Worm (Caenorhabditis elegans): Measurements from ENCODE around the gene dop-1.

dop-1 gene

DNA sequence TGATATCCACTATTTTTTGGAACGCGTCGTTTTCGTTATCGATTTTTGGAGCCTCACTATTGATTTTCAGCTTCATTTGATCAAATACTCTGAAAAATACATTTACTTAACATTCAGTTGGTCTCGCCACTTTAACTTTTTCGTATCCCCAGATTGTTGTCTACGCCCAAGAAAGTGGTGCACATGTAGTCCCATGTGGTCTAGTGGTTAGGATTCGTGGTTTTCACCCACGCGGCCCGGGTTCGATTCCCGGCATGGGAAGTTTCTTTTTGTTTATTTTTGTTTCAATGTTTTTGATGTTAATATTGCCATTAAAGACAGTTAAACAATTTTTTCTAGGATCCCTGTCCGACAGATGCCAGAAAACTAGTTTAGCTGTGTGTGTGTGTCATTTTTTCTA lies 25.4 kb upstream of the dop-1 start (continued):
- TF ChIP-seq zim-3 (tag; optimal IDR thresholded peaks at IDR 0.05): peak; percentile 62
- no peak for TF ChIP-seq dpl-1 (GFP tag; optimal IDR thresholded peaks at IDR 0.05)
- no peak for TF ChIP-seq aptf-3 (GFP tag; IDR thresholded peaks at IDR 0.05)
- TF ChIP-seq F22D6.2 (tag; optimal IDR thresholded peaks at IDR 0.05): peak; percentile 7
- no peak for TF ChIP-seq C17E4.6 (GFP tag; IDR thresholded peaks at IDR 0.05)
- peak; percentile 84 for TF ChIP-seq snpc-1.3 (tag; optimal IDR thresholded peaks at IDR 0.05; ENCODE audit: insufficient read depth)
- TF ChIP-seq chd-7 (tag; optimal IDR thresholded peaks at IDR 0.05): peak; percentile 35
- no peak for TF ChIP-seq madf-8 (GFP tag; conservative IDR thresholded peaks at IDR 0.05)
- no peak for TF ChIP-seq unc-62 (GFP tag; optimal IDR thresholded peaks at IDR 0.05)
- TF ChIP-seq F10E7.11 (tag; optimal IDR thresholded peaks at IDR 0.05): no peak
- TF ChIP-seq sdz-38 (tag; optimal IDR thresholded peaks at IDR 0.05): no peak
- TF ChIP-seq ekl-4 (GFP tag; IDR thresholded peaks at IDR 0.05): peak; percentile 70; the same call in 1 of the 2 replicates
- TF ChIP-seq tlf-1 (GFP tag; optimal IDR thresholded peaks at IDR 0.05): no peak
- no peak for TF ChIP-seq F33H1.4 (GFP tag; IDR thresholded peaks at IDR 0.05)
- TF ChIP-seq mcd-1 (GFP tag; IDR thresholded peaks at IDR 0.05): peak; percentile 48
- no peak for TF ChIP-seq F55B11.4 (tag; optimal IDR thresholded peaks at IDR 0.05; ENCODE audit: borderline replicate concordance, insufficient read depth)
- TF ChIP-seq let-607 (tag; optimal IDR thresholded peaks at IDR 0.05): peak in 1 of 2 experiments; percentile 17
- TF ChIP-seq attf-5 (GFP tag; optimal IDR thresholded peaks at IDR 0.05): peak; percentile 7
- TF ChIP-seq nhr-120 (GFP tag; IDR thresholded peaks at IDR 0.05): no peak
- no peak for TF ChIP-seq F39B2.1 (GFP tag; IDR thresholded peaks at IDR 0.05)
- TF ChIP-seq hlh-26 (GFP tag; conservative IDR thresholded peaks at IDR 0.05): no peak
- no peak for TF ChIP-seq ceh-27 (GFP tag; optimal IDR thresholded peaks at IDR 0.05)
- TF ChIP-seq nfya-2 (GFP tag; IDR thresholded peaks at IDR 0.05): no peak
- TF ChIP-seq ztf-18 (tag; optimal IDR thresholded peaks at IDR 0.05): peak; percentile 48
- TF ChIP-seq lir-1 (GFP tag; conservative IDR thresholded peaks at IDR 0.05): peak; percentile 46; the same call in 1 of the 2 replicates
- TF ChIP-seq rpc-1 (optimal IDR thresholded peaks at IDR 0.05): peak; percentile 90
- peak; percentile 84 for TF ChIP-seq rpc-1 (tag; optimal IDR thresholded peaks at IDR 0.05)
- TF ChIP-seq B0019.2 (GFP tag; conservative IDR thresholded peaks at IDR 0.05): no peak
- TF ChIP-seq B0035.1 (tag; optimal IDR thresholded peaks at IDR 0.05): no peak
- peak; percentile 82 for TF ChIP-seq hmg-1.2 (GFP tag; IDR thresholded peaks at IDR 0.05)
- TF ChIP-seq ztf-22 (GFP tag; optimal IDR thresholded peaks at IDR 0.05): no peak
- peak; percentile 50 for TF ChIP-seq madf-10 (tag; optimal IDR thresholded peaks at IDR 0.05)
- TF ChIP-seq attf-3 (GFP tag; conservative IDR thresholded peaks at IDR 0.05): peak; percentile 37; the same call in 1 of the 2 replicates
- peak; percentile 55; the same call in 1 of the 2 replicates for TF ChIP-seq madf-6 (GFP tag; IDR thresholded peaks at IDR 0.05)
- TF ChIP-seq lin-40 (tag; optimal IDR thresholded peaks at IDR 0.05): peak; percentile 44
- TF ChIP-seq ztf-28 (GFP tag; IDR thresholded peaks at IDR 0.05): no peak
- TF ChIP-seq fkh-3 (tag; optimal IDR thresholded peaks at IDR 0.05): no peak
- no peak for TF ChIP-seq repo-1 (tag; optimal IDR thresholded peaks at IDR 0.05)
- TF ChIP-seq rec-8 (tag; optimal IDR thresholded peaks at IDR 0.05): peak; percentile 49 to 55
- no peak for TF ChIP-seq let-526 (GFP tag; IDR thresholded peaks at IDR 0.05)
- peak; percentile 21 for TF ChIP-seq athp-1 (tag; optimal IDR thresholded peaks at IDR 0.05)
- TF ChIP-seq nfyb-1 (GFP tag; IDR thresholded peaks at IDR 0.05): peak; percentile 74
- peak; percentile 96 for TF ChIP-seq tbp1 (GFP tag; optimal IDR thresholded peaks at IDR 0.05)
- TF ChIP-seq lin-35 (GFP tag; optimal IDR thresholded peaks at IDR 0.05): peak in 1 of 3 experiments; percentile 71
- no peak for TF ChIP-seq hrde-1 (tag; optimal IDR thresholded peaks at IDR 0.05; ENCODE audit: borderline replicate concordance)
- no peak for TF ChIP-seq nhr-27 (tag; optimal IDR thresholded peaks at IDR 0.05)
- peak; percentile 15; the same call in 1 of the 2 replicates for TF ChIP-seq madf-3 (GFP tag; IDR thresholded peaks at IDR 0.05)
- TF ChIP-seq hlh-12 (tag; optimal IDR thresholded peaks at IDR 0.05): peak; percentile 78
- peak; percentile 79 for TF ChIP-seq rcor-1 (GFP tag; IDR thresholded peaks at IDR 0.05)

Measured in whole organism, young adult.